Fruit fly (Drosophila melanogaster) whole organism: ENCODE data around the gene CG34398.

Experiments used
- CG8478 ChIP-seq: fragments of >200 bp; optimal IDR thresholded peaks from 2 replicates; lab custom pipeline; 2018; ENCODE audit warnings: inconsistent platforms
- Dll ChIP-seq: fragments of >200 bp; optimal IDR thresholded peaks from 2 replicates; lab custom pipeline; 2017
- usp ChIP-seq: fragments of >200 bp; optimal IDR thresholded peaks from 2 replicates; lab custom pipeline; 2017; ENCODE audit warnings: missing biosample characterization, missing genetic modification characterization, mixed read lengths

dm6 chr2L:8881095-8881494 is 17.5 kb upstream of the CG34398 start:
- no peak for TF ChIP-seq usp
- TF ChIP-seq CG8478, result no peak
- TF ChIP-seq Dll, result peak; percentile 15
